Fruit fly (Drosophila melanogaster): Measurements from ENCODE around the gene CG45105.
"Not testable (repeated sequence)": the region's sequence is repeated elsewhere in the genome, so short reads cannot be mapped to it uniquely, and the experiment has no call there.

CG45105 gene

DNA sequence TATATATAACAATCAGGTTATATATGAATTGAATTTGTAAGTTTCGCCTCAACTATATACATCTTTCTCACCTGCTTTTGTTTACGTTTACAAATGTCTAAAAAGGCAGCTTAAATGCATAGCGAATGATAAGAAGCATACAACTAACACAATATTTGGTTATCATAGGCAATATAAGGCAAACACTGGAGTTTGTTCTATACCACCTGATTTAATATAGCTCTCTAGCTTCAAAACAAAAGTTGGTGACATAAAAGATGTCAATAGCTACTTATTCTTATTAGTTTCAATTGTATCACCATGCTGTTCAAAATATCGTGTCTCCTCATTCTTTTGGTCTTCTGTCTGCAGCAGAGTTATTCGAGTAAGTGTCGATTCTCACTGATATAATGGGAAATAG lies 8.1 kb upstream of the CG45105 start:
- no peak for TF ChIP-seq ttk (optimal IDR thresholded peaks at IDR 0.05)
- TF ChIP-seq psq (optimal IDR thresholded peaks at IDR 0.05), result no peak
- TF ChIP-seq h (optimal IDR thresholded peaks at IDR 0.05), result no peak
- TF ChIP-seq Sin3A (optimal IDR thresholded peaks at IDR 0.05), result no peak

dm6 chr3R:15925329-15925728 lies 7.5 kb upstream of the CG45105 start, which contains the start of gene CG34276:
Gene CG34276, plus strand, starts transcription at chr3R:15925629.
- TF ChIP-seq psq (optimal IDR thresholded peaks at IDR 0.05) (no peak), h (optimal IDR thresholded peaks at IDR 0.05) (no peak), Myc (optimal IDR thresholded peaks at IDR 0.05) (no peak), Sin3A (optimal IDR thresholded peaks at IDR 0.05) (no peak), ttk (optimal IDR thresholded peaks at IDR 0.05) (no peak), insv (optimal IDR thresholded peaks at IDR 0.05) (no peak)

DNA sequence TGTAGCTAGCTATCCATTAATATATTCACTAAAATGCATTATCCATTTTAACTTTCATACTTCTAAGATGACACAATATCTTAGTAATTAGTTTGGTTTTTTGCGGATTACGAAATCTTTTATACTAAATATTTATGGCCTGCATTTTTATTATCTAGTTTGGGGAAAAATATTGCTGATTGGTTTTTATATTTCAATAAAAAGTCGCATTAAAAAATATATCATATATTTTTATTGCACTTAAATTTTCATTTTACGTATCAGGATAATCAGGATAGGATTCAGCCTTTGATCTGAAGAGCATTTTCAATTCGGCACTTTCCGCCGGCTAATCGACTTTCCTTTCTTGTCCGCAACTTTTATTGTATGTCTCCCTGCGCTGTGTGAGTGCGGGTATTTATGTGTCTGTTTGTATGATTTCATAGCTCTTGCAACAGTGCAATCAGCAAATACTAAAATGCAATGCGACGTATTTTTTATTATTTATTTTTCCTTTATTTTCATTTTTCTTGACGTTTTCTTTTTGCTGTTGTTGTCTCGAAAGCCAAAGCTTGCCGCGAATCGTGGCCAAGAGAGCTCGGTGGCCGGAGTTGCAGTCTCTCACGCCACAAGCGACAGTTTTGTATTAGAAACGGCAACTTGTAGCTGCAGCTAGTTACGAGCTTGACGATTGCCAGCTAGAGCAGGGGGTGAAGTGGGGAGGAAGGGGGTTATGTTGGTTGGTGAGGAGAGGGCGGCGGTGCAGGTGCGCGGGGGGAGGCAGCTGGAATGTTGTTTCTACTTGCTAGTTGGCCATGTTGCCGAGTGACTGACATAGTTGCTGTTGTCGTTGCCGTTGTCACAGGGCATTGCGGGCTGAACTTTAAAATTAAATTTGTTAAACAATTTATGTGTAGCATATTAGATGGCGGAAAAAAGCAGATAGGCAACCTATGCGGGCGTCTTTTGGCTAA lies 5.1 kb upstream of the CG45105 start:
- TF ChIP-seq ttk (optimal IDR thresholded peaks at IDR 0.05) (no peak), h (optimal IDR thresholded peaks at IDR 0.05) (no peak), Myc (optimal IDR thresholded peaks at IDR 0.05) (no peak), Sin3A (optimal IDR thresholded peaks at IDR 0.05) (no peak), psq (optimal IDR thresholded peaks at IDR 0.05) (no peak), insv (optimal IDR thresholded peaks at IDR 0.05) (no peak)

- TF ChIP-seq Sin3A (optimal IDR thresholded peaks at IDR 0.05) (no peak), h (optimal IDR thresholded peaks at IDR 0.05) (no peak), ttk (optimal IDR thresholded peaks at IDR 0.05) (no peak), psq (optimal IDR thresholded peaks at IDR 0.05) (no peak), Myc (optimal IDR thresholded peaks at IDR 0.05) (no peak), insv (optimal IDR thresholded peaks at IDR 0.05) (no peak)
Measured at dm6 chr3R:15921747-15922146, 3.9 kb upstream of the CG45105 start.

dm6 chr3R:15920751-15921156 lies 2.9 kb upstream of the CG45105 start, which contains the start of gene Fbxl7:
Gene Fbxl7, plus strand, starts transcription at chr3R:15920898.
- no peak for TF ChIP-seq insv (optimal IDR thresholded peaks at IDR 0.05)
- TF ChIP-seq Myc (optimal IDR thresholded peaks at IDR 0.05), result no peak
- no peak for TF ChIP-seq psq (optimal IDR thresholded peaks at IDR 0.05)
- no peak for TF ChIP-seq ttk (optimal IDR thresholded peaks at IDR 0.05)
- TF ChIP-seq Sin3A (optimal IDR thresholded peaks at IDR 0.05), result no peak
- TF ChIP-seq h (optimal IDR thresholded peaks at IDR 0.05), result no peak

DNA sequence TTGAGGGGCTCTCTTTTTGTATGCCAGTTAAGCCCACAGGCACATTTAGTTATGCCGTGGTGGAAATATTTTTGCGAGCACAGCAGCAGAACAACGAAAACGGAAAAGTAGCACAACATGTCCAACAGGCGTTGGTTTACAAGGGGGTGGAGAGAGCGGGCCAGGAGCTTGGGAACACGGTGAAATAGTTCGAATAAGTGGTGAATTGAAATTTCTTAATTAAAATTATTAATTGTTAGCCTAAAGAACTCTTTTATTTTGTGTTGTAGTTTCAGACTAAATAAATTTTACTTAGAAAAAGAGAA lies 2.4 kb upstream of the CG45105 start:
- TF ChIP-seq h (optimal IDR thresholded peaks at IDR 0.05) (no peak), ttk (optimal IDR thresholded peaks at IDR 0.05) (no peak), psq (optimal IDR thresholded peaks at IDR 0.05) (no peak), insv (optimal IDR thresholded peaks at IDR 0.05) (no peak), Myc (optimal IDR thresholded peaks at IDR 0.05) (no peak), Sin3A (optimal IDR thresholded peaks at IDR 0.05) (no peak)

DNA sequence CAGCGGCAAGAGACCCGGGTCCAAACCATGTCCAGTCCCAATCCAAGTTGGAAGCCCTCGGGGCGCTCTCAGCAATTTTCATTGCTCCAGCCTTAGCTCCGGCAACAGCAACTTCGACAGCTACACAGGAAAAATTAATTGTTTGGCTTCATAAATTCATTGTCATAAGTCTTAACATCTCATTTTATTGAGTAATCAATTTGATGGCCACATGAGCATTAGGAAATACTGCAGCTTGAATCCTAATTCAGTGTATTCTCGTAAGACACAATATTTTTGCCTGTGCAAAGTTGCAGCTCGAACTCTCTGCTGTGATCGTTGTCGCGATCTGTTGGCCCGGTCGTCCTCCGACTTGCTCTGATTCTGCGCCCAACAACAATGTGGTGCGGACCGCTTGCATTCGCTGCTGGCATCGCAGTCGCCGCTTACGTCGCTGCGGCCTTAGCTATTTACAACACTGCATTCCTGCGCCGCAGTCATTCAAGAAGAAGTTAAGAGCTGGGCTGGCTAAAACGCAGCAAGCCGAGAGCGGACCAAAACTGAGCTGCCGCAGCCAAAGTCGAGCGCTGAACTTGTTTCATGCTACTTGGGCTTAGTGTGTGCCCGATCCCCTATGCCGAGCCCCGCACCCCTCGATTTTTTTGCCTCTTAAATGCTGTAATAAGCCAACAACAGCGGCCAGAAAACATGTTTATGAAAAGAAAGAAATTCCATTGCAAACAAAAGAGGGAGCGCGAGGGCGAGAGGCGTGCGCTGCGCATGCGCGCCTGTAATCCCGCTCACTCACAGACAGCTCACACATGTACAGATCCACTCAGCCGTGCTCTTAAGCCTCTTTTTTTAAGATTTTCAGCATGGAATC lies 1.8 kb upstream of the CG45105 start:
- TF ChIP-seq ttk (optimal IDR thresholded peaks at IDR 0.05) (no peak), insv (optimal IDR thresholded peaks at IDR 0.05) (no peak), Myc (optimal IDR thresholded peaks at IDR 0.05) (no peak), psq (optimal IDR thresholded peaks at IDR 0.05) (no peak), Sin3A (optimal IDR thresholded peaks at IDR 0.05) (no peak), h (optimal IDR thresholded peaks at IDR 0.05) (no peak)

- TF ChIP-seq ttk (optimal IDR thresholded peaks at IDR 0.05) (no peak), Myc (optimal IDR thresholded peaks at IDR 0.05) (no peak), psq (optimal IDR thresholded peaks at IDR 0.05) (no peak)
Measured at dm6 chr3R:15913231-15913630, 4.6 kb downstream of the CG45105 start.

DNA sequence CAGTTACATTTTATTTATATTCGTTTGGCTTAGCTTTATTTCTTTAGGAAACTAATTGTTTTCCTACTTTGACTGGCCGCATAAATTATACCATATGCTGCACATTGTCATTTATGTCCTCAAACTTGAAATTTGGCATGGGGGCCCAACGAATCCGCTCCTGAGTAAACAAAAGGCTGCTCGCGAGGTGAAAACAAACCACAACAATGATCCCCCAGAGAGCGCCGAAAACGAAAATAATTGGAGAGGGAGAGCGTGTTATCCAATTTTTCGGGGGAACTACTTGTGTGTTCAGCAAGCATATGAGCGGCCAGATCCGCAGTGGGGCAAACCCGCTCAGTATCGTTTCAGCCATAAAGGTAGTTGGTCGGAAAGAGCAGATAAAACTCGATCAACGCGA lies 9.7 kb downstream of the CG45105 start, which contains the start of gene EndoU:
Gene EndoU (plus strand): TSS at position 301 of the 400 bp plus-strand sequence.
- TF ChIP-seq Sin3A, insv, h (optimal IDR thresholded peaks at IDR 0.05): not testable (repeated sequence)

DNA sequence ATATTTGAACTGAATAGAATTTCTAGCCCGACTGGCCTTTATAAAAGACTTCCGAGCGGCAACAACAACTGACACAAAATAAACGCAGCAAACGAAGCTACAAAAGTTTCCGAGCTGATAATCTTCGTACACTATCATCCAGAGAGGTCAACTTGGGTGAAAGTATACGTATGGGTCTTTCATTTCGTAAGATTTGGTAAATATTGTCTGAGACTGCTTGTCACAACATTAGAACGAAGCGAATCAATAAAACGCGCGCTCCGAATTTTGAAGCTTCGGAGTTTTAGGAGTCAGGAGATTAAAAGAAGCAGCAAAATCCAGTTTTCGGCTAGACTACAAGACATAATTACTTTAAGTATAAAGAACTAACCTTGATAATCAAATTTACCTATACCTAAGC lies 13.3 kb downstream of the CG45105 start, which contains the start of gene glob1:
Gene glob1 (minus strand): TSS at position 101 of the 400 bp plus-strand sequence.
- not testable (repeated sequence) for TF ChIP-seq Sin3A, h, insv (optimal IDR thresholded peaks at IDR 0.05)

DNA sequence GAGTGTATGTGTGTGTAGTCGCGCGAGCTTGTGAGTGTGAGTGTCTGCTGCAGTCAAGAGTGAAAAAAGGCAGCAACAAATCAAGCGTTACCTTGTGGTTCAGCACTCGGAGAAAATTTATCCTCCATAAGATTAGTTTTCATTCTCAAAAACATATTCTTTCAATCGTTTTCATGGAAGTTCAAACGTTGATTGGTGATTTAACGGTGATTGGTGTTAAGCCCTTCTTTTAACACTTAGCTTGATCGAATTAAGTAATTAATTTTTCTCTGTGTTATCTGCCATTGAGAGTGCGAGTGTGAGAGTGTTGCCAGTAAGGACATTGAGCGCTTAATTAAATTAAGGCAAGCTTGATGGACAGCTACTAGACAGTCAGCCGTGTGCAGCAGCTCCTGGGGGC lies 18.2 kb downstream of the CG45105 start:
- TF ChIP-seq psq (optimal IDR thresholded peaks at IDR 0.05), result no peak
- TF ChIP-seq ttk (optimal IDR thresholded peaks at IDR 0.05), result no peak
- TF ChIP-seq insv (optimal IDR thresholded peaks at IDR 0.05), result no peak
- no peak for TF ChIP-seq Myc (optimal IDR thresholded peaks at IDR 0.05)
- no peak for TF ChIP-seq Sin3A (optimal IDR thresholded peaks at IDR 0.05)
- TF ChIP-seq h (optimal IDR thresholded peaks at IDR 0.05), result no peak

DNA sequence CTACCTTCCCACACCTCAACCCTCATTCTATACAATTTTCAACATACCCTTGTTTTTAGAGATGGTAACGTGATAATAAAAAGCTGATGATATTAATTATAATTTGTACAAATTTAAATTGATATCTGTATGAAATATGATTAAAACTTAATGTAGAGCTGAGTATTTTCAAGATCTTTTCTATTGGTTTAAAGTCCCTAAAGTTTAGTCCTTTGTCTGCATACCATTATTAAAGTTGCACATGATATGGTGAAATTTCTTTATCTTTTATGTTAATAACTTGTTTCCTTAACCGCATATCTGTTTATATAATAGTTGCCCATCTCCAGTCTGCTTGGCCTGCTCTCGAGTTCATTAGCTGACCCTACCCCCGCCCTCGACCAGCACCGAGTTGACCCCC lies 19.5 kb downstream of the CG45105 start:
- TF ChIP-seq psq (optimal IDR thresholded peaks at IDR 0.05) (no peak), insv (optimal IDR thresholded peaks at IDR 0.05) (no peak), Sin3A (optimal IDR thresholded peaks at IDR 0.05) (no peak), ttk (optimal IDR thresholded peaks at IDR 0.05) (no peak), Myc (optimal IDR thresholded peaks at IDR 0.05) (no peak), h (optimal IDR thresholded peaks at IDR 0.05) (no peak)
